Worm (Caenorhabditis elegans) whole organism, L2 larva: Measurements from ENCODE around the gene F43C11.10.

Experiments used
- aly-2 ChIP-seq: fragments of 150-350 bp; optimal IDR thresholded peaks from 2 replicates; lab custom pipeline; 2014; ENCODE audit warnings: missing biosample characterization, missing genetic modification characterization
- fos-1 ChIP-seq: fragments of 150-350 bp; optimal IDR thresholded peaks from 2 replicates; lab custom pipeline; 2014; ENCODE audit warnings: missing biosample characterization, missing genetic modification characterization
- lsy-2 ChIP-seq, 2 experiments: fragments of 150-350 bp in 1 of 2; sonication (generic microtip) in 1 of 2; optimal IDR thresholded peaks; 2 replicates each; lab custom pipeline; 2014 to 2017; ENCODE audit warnings: missing biosample characterization in 2 of 2, missing genetic modification characterization in 2 of 2
- nhr-11 ChIP-seq: fragments of 150-350 bp; optimal IDR thresholded peaks from 2 replicates; lab custom pipeline; 2014; ENCODE audit warnings: missing biosample characterization, missing genetic modification characterization
- nhr-77 ChIP-seq: fragments of 150-350 bp; optimal IDR thresholded peaks from 2 replicates; lab custom pipeline; 2014; ENCODE audit warnings: missing biosample characterization, missing genetic modification characterization
- ztf-11 ChIP-seq: sonication (generic microtip); optimal IDR thresholded peaks from 2 replicates; lab custom pipeline; 2017; ENCODE audit warnings: missing biosample characterization, missing genetic modification characterization

DNA sequence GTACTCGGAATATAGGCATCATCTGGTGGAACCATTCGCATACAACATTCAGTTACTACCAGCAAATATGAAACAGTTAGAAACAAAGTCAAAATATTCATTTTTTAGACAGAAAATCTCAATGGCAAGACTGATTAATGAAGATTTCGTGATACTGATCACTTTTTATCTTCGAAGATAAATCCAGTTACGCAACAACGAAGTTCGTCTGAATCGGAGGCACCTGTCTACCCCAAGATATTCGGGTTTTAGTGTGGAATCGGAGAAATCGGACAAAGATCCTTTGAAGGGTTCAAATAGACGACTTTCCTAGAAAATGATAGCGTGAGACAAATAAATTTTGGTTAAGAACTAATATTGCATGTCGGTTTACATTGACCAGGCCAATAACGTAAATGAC lies 43.4 kb upstream of the F43C11.10 start, which contains the start of gene F16G10.13:
- TF ChIP-seq nhr-11 (tag; lab: Kevin White, UChicago), result no peak
- no peak for TF ChIP-seq ztf-11
- TF ChIP-seq fos-1 (tag; lab: Kevin White, UChicago), result no peak
- no peak for TF ChIP-seq nhr-77 (tag; lab: Kevin White, UChicago)
- no peak for TF ChIP-seq aly-2
- TF ChIP-seq lsy-2 (tag; optimal IDR thresholded peaks at IDR 0.05; lab: Kevin White, UChicago), result no peak
